Worm (Caenorhabditis elegans) whole organism, late embryonic: ENCODE results near the gene pph-2.

Source experiments
- K09A11.1 ChIP-seq: sonication (generic microtip); optimal IDR thresholded peaks from 2 replicates; lab custom pipeline; 2017; ENCODE audit warnings: antibody characterized with exemption, mild to moderate bottlenecking, missing genetic modification characterization, missing compliant biosample characterization; ENCODE audit not compliant: insufficient read depth
- eyg-1 ChIP-seq: sonication (generic microtip); optimal IDR thresholded peaks from 2 replicates; lab custom pipeline; 2016; ENCODE audit warnings: missing genotype, missing genetic modification characterization, missing compliant biosample characterization
- hlh-8 ChIP-seq: sonication (generic microtip); optimal IDR thresholded peaks from 2 replicates; lab custom pipeline; 2016; ENCODE audit warnings: missing genotype, missing genetic modification characterization, missing compliant biosample characterization
- madf-2 ChIP-seq: sonication (generic microtip); optimal IDR thresholded peaks from 2 replicates; lab custom pipeline; 2017; ENCODE audit warnings: missing genetic modification characterization, missing compliant biosample characterization
- nhr-11 ChIP-seq: fragments of 150-350 bp; optimal IDR thresholded peaks from 2 replicates; lab custom pipeline; 2014; ENCODE audit warnings: missing biosample characterization, missing genetic modification characterization
- pqm-1 ChIP-seq: sonication (generic microtip); optimal IDR thresholded peaks from 2 replicates; lab custom pipeline; 2016; ENCODE audit warnings: missing genetic modification characterization, missing compliant biosample characterization
- unc-55 ChIP-seq: sonication (generic microtip); optimal IDR thresholded peaks from 2 replicates; lab custom pipeline; 2017; ENCODE audit warnings: missing biosample characterization, missing genetic modification reagents, missing genetic modification characterization

ce11 chrIV:11902832-11903231 is 25.3 kb upstream of the pph-2 start:
- no peak for TF ChIP-seq K09A11.1
- no peak for TF ChIP-seq unc-55 (GFP tag; lab: Kevin White, UChicago)
- TF ChIP-seq pqm-1 (tag; lab: Kevin White, UChicago): no peak
- no peak for TF ChIP-seq eyg-1 (tag; lab: Kevin White, UChicago)
- TF ChIP-seq nhr-11 (tag; lab: Kevin White, UChicago): no peak
- TF ChIP-seq madf-2: no peak
- no peak for TF ChIP-seq hlh-8 (tag; lab: Kevin White, UChicago)
